Worm (Caenorhabditis elegans) whole organism, late embryonic: Measurements from ENCODE around the gene pod-2.

Experiments used
- C08G9.2 ChIP-seq: sonication (generic microtip); optimal IDR thresholded peaks from 2 replicates; lab custom pipeline; 2016; ENCODE audit warnings: mild to moderate bottlenecking, missing genetic modification characterization, moderate library complexity, missing compliant biosample characterization
- C38D4.7 ChIP-seq: fragments of 200-800 bp; sonication (Bioruptor generic); optimal IDR thresholded peaks from 2 replicates; lab custom pipeline; 2018; ENCODE audit warnings: mild to moderate bottlenecking, missing genetic modification characterization, moderate library complexity, missing compliant biosample characterization
- K02D7.2 ChIP-seq: sonication (generic microtip); optimal IDR thresholded peaks from 2 replicates; lab custom pipeline; 2017; ENCODE audit warnings: mild to moderate bottlenecking, missing genetic modification characterization, missing compliant biosample characterization
- K09A11.1 ChIP-seq: sonication (generic microtip); optimal IDR thresholded peaks from 2 replicates; lab custom pipeline; 2017; ENCODE audit warnings: antibody characterized with exemption, mild to moderate bottlenecking, missing genetic modification characterization, missing compliant biosample characterization; ENCODE audit not compliant: insufficient read depth
- T23F11.4 ChIP-seq: fragments of 200-800 bp; sonication (Bioruptor generic); optimal IDR thresholded peaks from 2 replicates; lab custom pipeline; 2018; ENCODE audit warnings: mild to moderate bottlenecking, missing genetic modification characterization, missing compliant biosample characterization
- Y22D7AL.16 ChIP-seq: sonication (generic microtip); optimal IDR thresholded peaks from 2 replicates; lab custom pipeline; 2016; ENCODE audit warnings: missing genetic modification characterization, missing compliant biosample characterization
- ahr-1 ChIP-seq: sonication (generic microtip); optimal IDR thresholded peaks from 2 replicates; lab custom pipeline; 2016; ENCODE audit warnings: missing genetic modification characterization, missing compliant biosample characterization
- ceh-14 ChIP-seq: sonication (generic microtip); optimal IDR thresholded peaks from 2 replicates; lab custom pipeline; 2016; ENCODE audit warnings: missing genotype, missing genetic modification characterization, missing compliant biosample characterization
- ceh-18 ChIP-seq: sonication (generic microtip); optimal IDR thresholded peaks from 2 replicates; lab custom pipeline; 2016; ENCODE audit warnings: missing genetic modification characterization, missing compliant biosample characterization
- ceh-22 ChIP-seq: sonication (generic microtip); optimal IDR thresholded peaks from 2 replicates; lab custom pipeline; 2017; ENCODE audit warnings: missing biosample characterization, missing genetic modification characterization
- ceh-31 ChIP-seq: sonication (generic microtip); optimal IDR thresholded peaks from 2 replicates; lab custom pipeline; 2016; ENCODE audit warnings: missing genetic modification characterization, missing compliant biosample characterization
- ceh-45 ChIP-seq: fragments of 200-800 bp; sonication (Bioruptor generic); IDR thresholded peaks from 2 replicates; pipeline ENCODE4 v1.3.6; 2022; ENCODE audit warnings: missing genetic modification reagents, missing genetic modification characterization, missing compliant biosample characterization
- ceh-48 ChIP-seq: sonication (generic microtip); optimal IDR thresholded peaks from 2 replicates; lab custom pipeline; 2016; ENCODE audit warnings: missing genetic modification characterization, inconsistent platforms, missing compliant biosample characterization
- che-1 ChIP-seq: sonication (generic microtip); optimal IDR thresholded peaks from 2 replicates; lab custom pipeline; 2016; ENCODE audit warnings: mild to moderate bottlenecking, missing genetic modification characterization, missing compliant biosample characterization
- dve-1 ChIP-seq: sonication (generic microtip); optimal IDR thresholded peaks from 2 replicates; lab custom pipeline; 2017; ENCODE audit warnings: antibody characterized with exemption, mild to moderate bottlenecking, missing genetic modification characterization, missing compliant biosample characterization
- elt-2 ChIP-seq: sonication (generic microtip); optimal IDR thresholded peaks from 2 replicates; lab custom pipeline; 2016; ENCODE audit warnings: missing genetic modification reagents, missing genetic modification characterization, missing compliant biosample characterization
- elt-4 ChIP-seq: sonication (generic microtip); optimal IDR thresholded peaks from 2 replicates; lab custom pipeline; 2016; ENCODE audit warnings: missing genetic modification characterization, missing compliant biosample characterization
- ets-4 ChIP-seq: sonication (generic microtip); optimal IDR thresholded peaks from 2 replicates; lab custom pipeline; 2016; ENCODE audit warnings: missing genetic modification characterization, missing compliant biosample characterization
- eyg-1 ChIP-seq: sonication (generic microtip); optimal IDR thresholded peaks from 2 replicates; lab custom pipeline; 2016; ENCODE audit warnings: missing genotype, missing genetic modification characterization, missing compliant biosample characterization
- fkh-6 ChIP-seq: sonication (generic microtip); optimal IDR thresholded peaks from 2 replicates; lab custom pipeline; 2016; ENCODE audit warnings: missing genetic modification characterization, missing compliant biosample characterization
- hlh-13 ChIP-seq: fragments of 200-800 bp; sonication (Bioruptor generic); optimal IDR thresholded peaks from 2 replicates; lab custom pipeline; 2018; ENCODE audit warnings: mild to moderate bottlenecking, missing genetic modification characterization, missing compliant biosample characterization
- hlh-30 ChIP-seq: sonication (generic microtip); optimal IDR thresholded peaks from 2 replicates; lab custom pipeline; 2017; ENCODE audit warnings: antibody characterized with exemption, missing genetic modification characterization, missing compliant biosample characterization; ENCODE audit not compliant: insufficient read depth
- hlh-6 ChIP-seq: sonication (generic microtip); optimal IDR thresholded peaks from 2 replicates; lab custom pipeline; 2016; ENCODE audit warnings: missing genotype, missing genetic modification characterization, missing compliant biosample characterization
- hlh-8 ChIP-seq: sonication (generic microtip); optimal IDR thresholded peaks from 2 replicates; lab custom pipeline; 2016; ENCODE audit warnings: missing genotype, missing genetic modification characterization, missing compliant biosample characterization
- lim-6 ChIP-seq: sonication (generic microtip); optimal IDR thresholded peaks from 2 replicates; lab custom pipeline; 2016; ENCODE audit warnings: missing genetic modification characterization, missing compliant biosample characterization
- lin-11 ChIP-seq: fragments of 200-800 bp; sonication (Bioruptor generic); optimal IDR thresholded peaks from 2 replicates; lab custom pipeline; 2018; ENCODE audit warnings: mild to moderate bottlenecking, missing genetic modification characterization, missing compliant biosample characterization
- madf-2 ChIP-seq: sonication (generic microtip); optimal IDR thresholded peaks from 2 replicates; lab custom pipeline; 2017; ENCODE audit warnings: missing genetic modification characterization, missing compliant biosample characterization
- mec-3 ChIP-seq: sonication (generic microtip); optimal IDR thresholded peaks from 2 replicates; lab custom pipeline; 2016; ENCODE audit warnings: borderline replicate concordance, missing genetic modification characterization, missing compliant biosample characterization
- nhr-11 ChIP-seq: fragments of 150-350 bp; optimal IDR thresholded peaks from 2 replicates; lab custom pipeline; 2014; ENCODE audit warnings: missing biosample characterization, missing genetic modification characterization
- nhr-232 ChIP-seq: sonication (generic microtip); optimal IDR thresholded peaks from 2 replicates; lab custom pipeline; 2016; ENCODE audit warnings: missing genetic modification characterization, missing compliant biosample characterization
- odd-2 ChIP-seq: sonication (generic microtip); optimal IDR thresholded peaks from 2 replicates; lab custom pipeline; 2017; ENCODE audit warnings: antibody characterized with exemption, mild to moderate bottlenecking, missing genetic modification characterization, missing compliant biosample characterization
- pha-2 ChIP-seq: sonication (generic microtip); optimal IDR thresholded peaks from 2 replicates; lab custom pipeline; 2017; ENCODE audit warnings: mild to moderate bottlenecking, missing genetic modification characterization, missing compliant biosample characterization
- pqm-1 ChIP-seq: sonication (generic microtip); optimal IDR thresholded peaks from 2 replicates; lab custom pipeline; 2016; ENCODE audit warnings: missing genetic modification characterization, missing compliant biosample characterization
- sox-2 ChIP-seq: fragments of 200-800 bp; sonication (Bioruptor generic); IDR thresholded peaks from 2 replicates; pipeline ENCODE4 v1.3.6; 2022; ENCODE audit warnings: missing genetic modification reagents, missing genetic modification characterization, missing compliant biosample characterization
- sox-4 ChIP-seq: sonication (generic microtip); optimal IDR thresholded peaks from 2 replicates; lab custom pipeline; 2017; ENCODE audit warnings: mild to moderate bottlenecking, missing genetic modification characterization, inconsistent platforms, missing compliant biosample characterization
- tbx-7 ChIP-seq: sonication (generic microtip); optimal IDR thresholded peaks from 2 replicates; lab custom pipeline; 2016; ENCODE audit warnings: missing genotype, missing genetic modification characterization, missing compliant biosample characterization
- ttx-3 ChIP-seq: sonication (generic microtip); optimal IDR thresholded peaks from 2 replicates; lab custom pipeline; 2016; ENCODE audit warnings: missing genetic modification reagents, missing genetic modification characterization, missing compliant biosample characterization
- unc-3 ChIP-seq, 2 experiments: fragments of 200-800 bp in 1 of 2; sonication (Bioruptor generic) in 1 of 2; sonication (generic microtip) in 1 of 2; conservative IDR thresholded peaks in 1 of 2; optimal IDR thresholded peaks in 1 of 2; 2 replicates each; pipeline versions ENCODE4 v1.3.6 to Lab custom; 2016 to 2022; ENCODE audit warnings: missing compliant biosample characterization in 2 of 2, missing genetic modification characterization in 2 of 2, missing genetic modification reagents in 1 of 2
- unc-42 ChIP-seq: sonication (generic microtip); optimal IDR thresholded peaks from 2 replicates; lab custom pipeline; 2016; ENCODE audit warnings: missing genotype, missing genetic modification characterization, missing compliant biosample characterization
- unc-55 ChIP-seq: sonication (generic microtip); optimal IDR thresholded peaks from 2 replicates; lab custom pipeline; 2017; ENCODE audit warnings: missing biosample characterization, missing genetic modification reagents, missing genetic modification characterization
- unc-86 ChIP-seq: sonication (generic microtip); optimal IDR thresholded peaks from 2 replicates; lab custom pipeline; 2016; ENCODE audit warnings: missing genetic modification characterization, missing compliant biosample characterization
- zip-5 ChIP-seq: sonication (generic microtip); optimal IDR thresholded peaks from 2 replicates; lab custom pipeline; 2016; ENCODE audit warnings: missing genetic modification characterization, missing compliant biosample characterization

The pod-2 gene

ce11 chrII:1140689-1141088, 4.1 kb downstream of the pod-2 start, which contains the start of gene W09B6.4:
Gene W09B6.4 (minus strand): TSS chrII:1140839.
- no peak for TF ChIP-seq zip-5 (tag; lab: Kevin White, UChicago)
- TF ChIP-seq elt-4 = no peak
- no peak for TF ChIP-seq nhr-11 (tag; lab: Kevin White, UChicago)
- TF ChIP-seq hlh-8 = no peak
- no peak for TF ChIP-seq ceh-18 (tag; lab: Kevin White, UChicago)
- no peak for TF ChIP-seq ceh-14
- TF ChIP-seq lin-11 (tag; lab: Kevin White, UChicago) = no peak
- no peak for TF ChIP-seq ceh-31 (tag; lab: Kevin White, UChicago)
- no peak for TF ChIP-seq C38D4.7 (GFP tag; lab: Kevin White, UChicago)
- no peak for TF ChIP-seq eyg-1 (tag; lab: Kevin White, UChicago)
- TF ChIP-seq Y22D7AL.16 (tag; lab: Kevin White, UChicago) = no peak
- TF ChIP-seq unc-55 (GFP tag; lab: Kevin White, UChicago) = no peak

- TF ChIP-seq elt-4 = no peak
- TF ChIP-seq C08G9.2 (tag; lab: Kevin White, UChicago) = no peak
- peak; percentile 1 for TF ChIP-seq hlh-6 (tag; lab: Kevin White, UChicago)
These were observed 5.4 kb downstream of the pod-2 start for ce11 chrII:1141720-1142574.

ce11 chrII:1143173-1143738, 6.7 kb downstream of the pod-2 start:
- TF ChIP-seq K02D7.2 (tag; lab: Kevin White, UChicago) = no peak
- TF ChIP-seq nhr-11 (tag; lab: Kevin White, UChicago) = no peak
- TF ChIP-seq pha-2 = no peak
- TF ChIP-seq ahr-1 = no peak
- TF ChIP-seq sox-4 = no peak
- no peak for TF ChIP-seq lim-6 (tag; lab: Kevin White, UChicago)
- TF ChIP-seq hlh-30 = no peak
- TF ChIP-seq ceh-48 (tag; lab: Kevin White, UChicago) = no peak
- no peak for TF ChIP-seq zip-5 (tag; lab: Kevin White, UChicago)
- no peak for TF ChIP-seq unc-42
- TF ChIP-seq fkh-6 = no peak
- no peak for TF ChIP-seq odd-2 (tag; lab: Kevin White, UChicago)
- TF ChIP-seq pqm-1 (tag; lab: Kevin White, UChicago) = no peak
- no peak for TF ChIP-seq sox-2 (GFP tag; lab: Robert Waterston, UW)
- TF ChIP-seq K09A11.1 (tag; lab: Kevin White, UChicago) = no peak
- no peak for TF ChIP-seq unc-86 (tag; lab: Kevin White, UChicago)

ce11 chrII:1149390-1149789, 12.8 kb downstream of the pod-2 start:
- no peak for TF ChIP-seq odd-2 (tag; lab: Kevin White, UChicago)
- no peak for TF ChIP-seq ceh-45 (GFP tag; lab: Robert Waterston, UW)
- TF ChIP-seq K09A11.1 (tag; lab: Kevin White, UChicago) = no peak
- no peak for TF ChIP-seq tbx-7 (tag; lab: Kevin White, UChicago)
- TF ChIP-seq ets-4 (tag; lab: Kevin White, UChicago) = no peak
- no peak for TF ChIP-seq nhr-232 (tag; lab: Kevin White, UChicago)

ce11 chrII:1151810-1152209, 15.2 kb downstream of the pod-2 start:
- no peak for TF ChIP-seq che-1 (tag; lab: Kevin White, UChicago)
- TF ChIP-seq hlh-6 (tag; lab: Kevin White, UChicago) = no peak
- no peak for TF ChIP-seq K09A11.1 (tag; lab: Kevin White, UChicago)
- no peak for TF ChIP-seq ttx-3 (tag; lab: Kevin White, UChicago)
- no peak for TF ChIP-seq unc-3 (GFP tag; conservative IDR thresholded peaks at IDR 0.05; lab: Robert Waterston, UW)
- TF ChIP-seq unc-3 (tag; optimal IDR thresholded peaks at IDR 0.05; lab: Kevin White, UChicago) = no peak
- TF ChIP-seq dve-1 = no peak
- no peak for TF ChIP-seq ceh-22 (tag; lab: Kevin White, UChicago)
- no peak for TF ChIP-seq C08G9.2 (tag; lab: Kevin White, UChicago)
- no peak for TF ChIP-seq elt-2
- TF ChIP-seq unc-86 (tag; lab: Kevin White, UChicago) = no peak
- TF ChIP-seq lin-11 (tag; lab: Kevin White, UChicago) = no peak
- no peak for TF ChIP-seq pha-2
- no peak for TF ChIP-seq hlh-13 (GFP tag; lab: Kevin White, UChicago)
- no peak for TF ChIP-seq lim-6 (tag; lab: Kevin White, UChicago)
- no peak for TF ChIP-seq mec-3 (tag; lab: Kevin White, UChicago)
- no peak for TF ChIP-seq madf-2 (tag; lab: Kevin White, UChicago)
- no peak for TF ChIP-seq ets-4 (tag; lab: Kevin White, UChicago)
- no peak for TF ChIP-seq T23F11.4 (GFP tag; lab: Kevin White, UChicago)
